Worm (Caenorhabditis elegans) whole organism, L3 larva: ENCODE measurements around the gene T04F8.3.

Experiments used
- R02D3.7 ChIP-seq: fragments of 150-350 bp; optimal IDR thresholded peaks from 2 replicates; lab custom pipeline; 2014; ENCODE audit warnings: missing biosample characterization, missing genetic modification characterization
- daf-12 ChIP-seq: fragments of 150-350 bp; optimal IDR thresholded peaks from 2 replicates; lab custom pipeline; 2014; ENCODE audit warnings: missing biosample characterization, missing genetic modification reagents, missing genetic modification characterization
- hmg-11 ChIP-seq: sonication (generic microtip); optimal IDR thresholded peaks from 2 replicates; lab custom pipeline; 2016; ENCODE audit warnings: missing genetic modification characterization, missing compliant biosample characterization
- mml-1 ChIP-seq: fragments of 150-350 bp; sonication (generic microtip); optimal IDR thresholded peaks from 3 replicates; lab custom pipeline; 2014; ENCODE audit warnings: missing biosample characterization, missing genetic modification characterization
- nfya-1 ChIP-seq: sonication (generic microtip); optimal IDR thresholded peaks from 2 replicates; lab custom pipeline; 2017; ENCODE audit warnings: missing genetic modification characterization, mild to moderate bottlenecking, missing compliant biosample characterization, antibody characterized with exemption, moderate library complexity; ENCODE audit not compliant: insufficient read depth
- nhr-11 ChIP-seq: fragments of 150-350 bp; optimal IDR thresholded peaks from 2 replicates; lab custom pipeline; 2014; ENCODE audit warnings: missing biosample characterization, missing genetic modification characterization
- nhr-12 ChIP-seq: fragments of 150-350 bp; optimal IDR thresholded peaks from 2 replicates; lab custom pipeline; 2014; ENCODE audit warnings: missing biosample characterization, missing genetic modification characterization
- nhr-28 ChIP-seq: fragments of 150-350 bp; optimal IDR thresholded peaks from 2 replicates; lab custom pipeline; 2014; ENCODE audit warnings: missing biosample characterization, missing genetic modification characterization
- nhr-43 ChIP-seq: sonication (generic microtip); optimal IDR thresholded peaks from 2 replicates; lab custom pipeline; 2016; ENCODE audit warnings: mild to moderate bottlenecking, missing genetic modification characterization, missing compliant biosample characterization; ENCODE audit not compliant: poor library complexity, severe bottlenecking
- nhr-77 ChIP-seq: fragments of 150-350 bp; optimal IDR thresholded peaks from 2 replicates; lab custom pipeline; 2014; ENCODE audit warnings: missing biosample characterization, missing genetic modification characterization
- pha-4 ChIP-seq: fragments of 150-350 bp; optimal IDR thresholded peaks from 2 replicates; lab custom pipeline; 2014; ENCODE audit warnings: missing biosample characterization, missing genetic modification reagents, missing genetic modification characterization
- skn-1 ChIP-seq: fragments of 150-350 bp; optimal IDR thresholded peaks from 2 replicates; lab custom pipeline; 2014; ENCODE audit warnings: missing biosample characterization, missing genetic modification characterization
- tbx-2 ChIP-seq: sonication (generic microtip); optimal IDR thresholded peaks from 2 replicates; lab custom pipeline; 2016; ENCODE audit warnings: mild to moderate bottlenecking, missing genetic modification characterization, missing compliant biosample characterization
- unc-62 ChIP-seq: fragments of 150-350 bp; sonication (generic microtip); optimal IDR thresholded peaks from 4 replicates; lab custom pipeline; 2014; ENCODE audit warnings: missing biosample characterization, missing genetic modification reagents, missing genetic modification characterization

DNA sequence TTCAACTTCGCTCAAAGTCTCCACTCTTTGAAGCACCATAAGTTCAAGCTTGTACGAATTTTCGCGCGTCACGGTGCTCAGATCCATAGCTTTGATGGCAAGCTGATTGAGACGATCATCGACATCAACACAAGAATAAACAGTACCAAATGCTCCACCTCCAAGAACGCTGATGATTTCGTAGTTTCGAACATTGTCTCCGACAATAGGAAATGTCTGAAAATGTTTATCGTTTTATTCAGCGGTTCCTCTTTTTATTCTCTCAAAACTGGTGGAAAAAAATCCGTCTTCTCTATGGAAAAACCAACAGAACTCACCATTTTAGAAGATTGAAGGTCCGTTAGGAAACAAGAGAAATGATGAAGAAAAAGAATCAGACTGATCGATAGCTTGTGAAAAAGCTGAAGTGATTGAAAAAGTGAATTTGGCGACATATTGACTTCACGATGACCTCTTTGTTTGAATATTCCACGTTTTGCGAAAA is 29.4 kb downstream of the T04F8.3 start, which contains the start of gene C44C10.7:
- TF ChIP-seq pha-4 (tag; lab: Kevin White, UChicago) (no peak), mml-1 (tag; lab: Kevin White, UChicago) (no peak), nhr-11 (tag; lab: Kevin White, UChicago) (no peak), nhr-28 (tag; lab: Kevin White, UChicago) (no peak), unc-62 (GFP tag; lab: Kevin White, UChicago) (no peak), nhr-12 (tag; lab: Kevin White, UChicago) (no peak), nhr-77 (tag; lab: Kevin White, UChicago) (no peak), nhr-43 (tag; lab: Kevin White, UChicago) (no peak), nfya-1 (tag; lab: Kevin White, UChicago) (no peak), daf-12 (tag; lab: Kevin White, UChicago) (no peak), R02D3.7 (tag; lab: Kevin White, UChicago) (no peak), hmg-11 (tag; lab: Kevin White, UChicago) (no peak), tbx-2 (tag; lab: Kevin White, UChicago) (no peak), skn-1 (no peak)
